Worm (Caenorhabditis elegans) whole organism, young adult: ENCODE measurements around the gene unc-50.

ENCODE experiments used
- B0019.2 ChIP-seq: fragments of 200-800 bp; sonication (Bioruptor generic); conservative IDR thresholded peaks from 2 replicates; pipeline ENCODE4 v1.3.6; 2022; ENCODE audit warnings: missing genetic modification reagents, missing genetic modification characterization, missing compliant biosample characterization
- B0336.3 ChIP-seq: fragments of 200-800 bp; sonication (Bioruptor generic); IDR thresholded peaks from 2 replicates; pipeline ENCODE4 v1.3.6; 2022; ENCODE audit warnings: missing genetic modification characterization, missing compliant biosample characterization
- F22D6.2 ChIP-seq: sonication (generic microtip); optimal IDR thresholded peaks from 2 replicates; lab custom pipeline; 2016; ENCODE audit warnings: mild to moderate bottlenecking, missing genetic modification characterization, missing compliant biosample characterization
- F23B12.7 ChIP-seq: sonication (generic microtip); optimal IDR thresholded peaks from 2 replicates; lab custom pipeline; 2017; ENCODE audit warnings: missing genetic modification characterization, mild to moderate bottlenecking, missing compliant biosample characterization, antibody characterized with exemption, moderate library complexity; ENCODE audit not compliant: insufficient read depth
- F33H1.4 ChIP-seq: fragments of 200-800 bp; sonication (Bioruptor generic); IDR thresholded peaks from 2 replicates; pipeline ENCODE4 v1.3.6; 2022; ENCODE audit warnings: missing genetic modification reagents, missing genetic modification characterization, missing compliant biosample characterization
- F49E8.2 ChIP-seq: sonication (generic microtip); optimal IDR thresholded peaks from 3 replicates; lab custom pipeline; 2017; ENCODE audit warnings: missing genetic modification characterization, mild to moderate bottlenecking, missing compliant biosample characterization, antibody characterized with exemption, moderate library complexity; ENCODE audit not compliant: insufficient read depth
- F52B5.7 ChIP-seq: sonication (generic microtip); optimal IDR thresholded peaks from 2 replicates; lab custom pipeline; 2016; ENCODE audit warnings: mild to moderate bottlenecking, missing genetic modification characterization, missing compliant biosample characterization
- F57C9.4 ChIP-seq: sonication (generic microtip); optimal IDR thresholded peaks from 2 replicates; lab custom pipeline; 2017; ENCODE audit warnings: mild to moderate bottlenecking, missing genetic modification characterization, missing compliant biosample characterization
- K11D2.4 ChIP-seq: fragments of 200-800 bp; sonication (Bioruptor generic); IDR thresholded peaks from 2 replicates; pipeline ENCODE4 v1.3.6; 2022; ENCODE audit warnings: missing genetic modification reagents, missing genetic modification characterization, missing compliant biosample characterization
- K12H6.12 ChIP-seq: fragments of 200-800 bp; sonication (Bioruptor generic); optimal IDR thresholded peaks from 2 replicates; lab custom pipeline; 2018; ENCODE audit warnings: mild to moderate bottlenecking, missing genetic modification characterization, missing compliant biosample characterization
- Y67H2A.10 ChIP-seq: fragments of 200-800 bp; sonication (Bioruptor generic); conservative IDR thresholded peaks from 2 replicates; pipeline ENCODE4 v1.3.6; 2022; ENCODE audit warnings: missing genetic modification reagents, missing genetic modification characterization, missing compliant biosample characterization
- Y79H2A.3 ChIP-seq: fragments of 200-800 bp; sonication (Bioruptor generic); conservative IDR thresholded peaks from 2 replicates; pipeline ENCODE4 v1.3.6; 2022; ENCODE audit warnings: missing genetic modification reagents, missing genetic modification characterization, missing compliant biosample characterization
- akir-1 ChIP-seq: fragments of 200-800 bp; sonication (Bioruptor generic); optimal IDR thresholded peaks from 2 replicates; lab custom pipeline; 2018; ENCODE audit warnings: mild to moderate bottlenecking, missing genetic modification characterization, moderate library complexity, missing compliant biosample characterization
- ama-1 ChIP-seq, 3 experiments: fragments of 150-350 bp in 1 of 3; sonication (generic microtip) in 2 of 3; optimal IDR thresholded peaks; 2 replicates each; lab custom pipeline; 2014 to 2018; ENCODE audit warnings: missing biosample characterization in 2 of 3, missing genetic modification characterization in 2 of 3, missing genetic modification reagents in 2 of 3
- aptf-2 ChIP-seq: fragments of 200-800 bp; sonication (Bioruptor generic); conservative IDR thresholded peaks from 2 replicates; pipeline ENCODE4 v1.3.6; 2022; ENCODE audit warnings: missing genetic modification reagents, missing genetic modification characterization, missing compliant biosample characterization
- attf-3 ChIP-seq: fragments of 200-800 bp; sonication (Bioruptor generic); conservative IDR thresholded peaks from 2 replicates; pipeline ENCODE4 v1.3.6; 2022; ENCODE audit warnings: missing genetic modification reagents, missing genetic modification characterization, missing compliant biosample characterization
- attf-6 ChIP-seq: fragments of 200-800 bp; sonication (Bioruptor generic); IDR thresholded peaks from 2 replicates; pipeline ENCODE4 v1.3.6; 2022; ENCODE audit warnings: missing genetic modification reagents, missing genetic modification characterization, missing compliant biosample characterization
- bed-2 ChIP-seq: fragments of 200-800 bp; sonication (Bioruptor generic); IDR thresholded peaks from 2 replicates; pipeline ENCODE4 v1.3.6; 2022; ENCODE audit warnings: missing genetic modification reagents, missing genetic modification characterization, missing compliant biosample characterization
- ceh-27 ChIP-seq: fragments of 200-800 bp; sonication (Bioruptor generic); optimal IDR thresholded peaks from 2 replicates; lab custom pipeline; 2018; ENCODE audit warnings: mild to moderate bottlenecking, missing genetic modification characterization, moderate library complexity, missing compliant biosample characterization
- ceh-40 ChIP-seq: fragments of 200-800 bp; sonication (Bioruptor generic); IDR thresholded peaks from 2 replicates; pipeline ENCODE4 v1.3.6; 2022; ENCODE audit warnings: missing genetic modification characterization, missing compliant biosample characterization
- chd-7 ChIP-seq: sonication (generic microtip); optimal IDR thresholded peaks from 2 replicates; lab custom pipeline; 2016; ENCODE audit warnings: mild to moderate bottlenecking, missing genetic modification characterization, moderate library complexity, missing compliant biosample characterization
- dpff-1 ChIP-seq: sonication (generic microtip); optimal IDR thresholded peaks from 2 replicates; lab custom pipeline; 2017; ENCODE audit warnings: mild to moderate bottlenecking, missing genetic modification characterization, missing compliant biosample characterization
- dpl-1 ChIP-seq: fragments of 150-350 bp; optimal IDR thresholded peaks from 2 replicates; lab custom pipeline; 2014; ENCODE audit warnings: missing biosample characterization, missing genetic modification reagents, missing genetic modification characterization
- efl-1 ChIP-seq: fragments of 150-350 bp; optimal IDR thresholded peaks from 2 replicates; lab custom pipeline; 2014; ENCODE audit warnings: missing biosample characterization, missing genetic modification reagents, missing genetic modification characterization
- egrh-3 ChIP-seq: fragments of 200-800 bp; sonication (Bioruptor generic); IDR thresholded peaks from 2 replicates; pipeline ENCODE4 v1.3.6; 2022; ENCODE audit warnings: missing genetic modification reagents, missing genetic modification characterization, missing compliant biosample characterization
- fkh-3 ChIP-seq: sonication (generic microtip); optimal IDR thresholded peaks from 2 replicates; lab custom pipeline; 2016; ENCODE audit warnings: mild to moderate bottlenecking, missing genetic modification characterization, missing compliant biosample characterization
- gei-17 ChIP-seq: fragments of 200-800 bp; sonication (Bioruptor generic); optimal IDR thresholded peaks from 2 replicates; lab custom pipeline; 2018; ENCODE audit warnings: mild to moderate bottlenecking, missing genetic modification characterization, missing compliant biosample characterization
- lin-40 ChIP-seq: sonication (generic microtip); optimal IDR thresholded peaks from 2 replicates; lab custom pipeline; 2016; ENCODE audit warnings: missing genetic modification characterization, mild to moderate bottlenecking, missing compliant biosample characterization, missing genotype, missing genetic modification reagents
- lin-54 ChIP-seq: fragments of 200-800 bp; sonication (Bioruptor generic); optimal IDR thresholded peaks from 2 replicates; lab custom pipeline; 2018; ENCODE audit warnings: mild to moderate bottlenecking, missing genetic modification characterization, missing compliant biosample characterization
- madf-8 ChIP-seq: fragments of 200-800 bp; sonication (Bioruptor generic); conservative IDR thresholded peaks from 2 replicates; pipeline ENCODE4 v1.3.6; 2022; ENCODE audit warnings: missing genetic modification reagents, missing genetic modification characterization, missing compliant biosample characterization
- nfya-2 ChIP-seq: fragments of 200-800 bp; sonication (Bioruptor generic); IDR thresholded peaks from 2 replicates; pipeline ENCODE4 v1.3.6; 2022; ENCODE audit warnings: missing genetic modification reagents, missing genetic modification characterization, missing compliant biosample characterization
- nfyb-1 ChIP-seq: fragments of 200-800 bp; sonication (Bioruptor generic); IDR thresholded peaks from 2 replicates; pipeline ENCODE4 v1.3.6; 2022; ENCODE audit warnings: missing genetic modification reagents, missing genetic modification characterization, missing compliant biosample characterization
- nhr-27 ChIP-seq: fragments of 200-800 bp; sonication (Bioruptor generic); optimal IDR thresholded peaks from 2 replicates; lab custom pipeline; 2018; ENCODE audit warnings: mild to moderate bottlenecking, missing genetic modification characterization, moderate library complexity, missing compliant biosample characterization
- nhr-80 ChIP-seq: sonication (generic microtip); optimal IDR thresholded peaks from 2 replicates; lab custom pipeline; 2016; ENCODE audit warnings: missing genetic modification characterization, missing compliant biosample characterization
- repo-1 ChIP-seq: sonication (generic microtip); optimal IDR thresholded peaks from 2 replicates; lab custom pipeline; 2017; ENCODE audit warnings: mild to moderate bottlenecking, missing genetic modification characterization, missing compliant biosample characterization
- tbx-9 ChIP-seq: sonication (generic microtip); optimal IDR thresholded peaks from 2 replicates; lab custom pipeline; 2016; ENCODE audit warnings: borderline replicate concordance, missing genetic modification characterization, inconsistent platforms, missing compliant biosample characterization
- tlf-1 ChIP-seq: fragments of 200-800 bp; sonication (Bioruptor generic); optimal IDR thresholded peaks from 2 replicates; lab custom pipeline; 2018; ENCODE audit warnings: mild to moderate bottlenecking, missing genetic modification characterization, missing compliant biosample characterization
- zfh-2 ChIP-seq: fragments of 200-800 bp; sonication (Bioruptor generic); conservative IDR thresholded peaks from 2 replicates; pipeline ENCODE4 v1.3.6; 2022; ENCODE audit warnings: missing genetic modification reagents, missing genetic modification characterization, missing compliant biosample characterization

Gene unc-50

DNA sequence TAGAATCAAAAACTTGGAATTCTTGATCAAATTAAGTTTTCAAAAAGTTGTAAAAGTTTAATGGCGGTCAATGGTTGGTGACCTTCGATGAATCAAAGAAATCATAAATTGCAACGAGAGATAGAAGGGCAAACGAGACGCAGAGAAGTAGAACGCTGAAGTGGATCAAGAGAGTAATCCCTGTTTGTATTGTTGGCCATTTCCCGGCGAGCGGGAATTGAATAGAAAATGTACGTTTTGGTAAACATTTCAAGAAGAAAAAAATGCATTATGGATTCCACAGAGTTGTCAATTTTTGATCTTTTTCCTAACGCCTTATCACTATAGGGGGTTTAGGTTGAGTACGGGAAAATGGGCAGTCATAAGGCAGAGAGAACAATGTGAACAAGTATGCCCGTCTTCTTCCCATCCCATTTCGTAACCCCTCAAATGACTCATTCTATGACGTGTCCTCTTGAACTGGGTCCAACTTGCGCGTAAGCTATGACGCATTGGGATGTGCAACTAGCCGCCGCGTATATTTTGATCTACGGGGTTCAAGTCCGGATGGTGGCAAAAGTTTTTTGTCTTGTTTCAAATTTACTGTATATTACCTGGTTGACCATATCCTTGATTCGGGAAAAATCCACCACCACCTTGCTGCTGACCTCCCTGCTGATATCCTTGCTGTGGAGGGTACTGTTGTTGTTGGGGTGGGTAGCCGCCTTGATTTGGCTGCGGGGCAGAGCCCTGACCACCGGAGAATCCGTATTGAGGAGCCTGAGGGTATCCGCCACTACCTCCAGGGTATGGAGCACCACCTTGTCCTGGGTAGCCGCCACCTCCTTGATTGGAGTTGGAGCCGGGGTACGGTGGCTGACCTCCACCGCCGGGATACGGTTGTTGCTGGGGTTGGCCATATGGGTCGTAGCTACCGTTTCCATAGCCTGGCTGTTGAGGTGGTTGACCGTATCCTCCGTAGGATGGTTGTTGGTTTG lies 10.9 kb upstream of the unc-50 start (continued):
- TF ChIP-seq ama-1 (optimal IDR thresholded peaks at IDR 0.05; lab: Kevin White, UChicago) (no peak), ama-1 (GFP tag; optimal IDR thresholded peaks at IDR 0.05; lab: Kevin White, UChicago) (no peak), akir-1 (GFP tag; lab: Kevin White, UChicago) (no peak), aptf-2 (GFP tag; lab: Robert Waterston, UW) (no peak), K12H6.12 (tag; lab: Kevin White, UChicago) (no peak), F52B5.7 (tag; lab: Kevin White, UChicago) (no peak), B0336.3 (GFP tag; lab: Robert Waterston, UW) (no peak), gei-17 (GFP tag; lab: Kevin White, UChicago) (no peak), tbx-9 (peak; percentile 77), chd-7 (tag; lab: Kevin White, UChicago) (peak; percentile 16), repo-1 (tag; lab: Kevin White, UChicago) (no peak), bed-2 (no peak), F49E8.2 (tag; lab: Kevin White, UChicago) (no peak), ceh-40 (GFP tag; lab: Robert Waterston, UW) (no peak), F23B12.7 (no peak), nhr-27 (tag; lab: Kevin White, UChicago) (no peak), attf-6 (no peak), lin-40 (tag; lab: Kevin White, UChicago) (no peak), K11D2.4 (GFP tag; lab: Robert Waterston, UW) (no peak), ceh-27 (GFP tag; lab: Kevin White, UChicago) (no peak), dpff-1 (tag; lab: Kevin White, UChicago) (no peak), F22D6.2 (tag; lab: Kevin White, UChicago) (no peak), efl-1 (peak; percentile 51), Y67H2A.10 (GFP tag; lab: Robert Waterston, UW) (no peak), lin-54 (GFP tag; lab: Kevin White, UChicago) (no peak), attf-3 (GFP tag; lab: Robert Waterston, UW) (no peak)

- TF ChIP-seq B0019.2 (GFP tag; lab: Robert Waterston, UW) (no peak), fkh-3 (tag; lab: Kevin White, UChicago) (no peak), zfh-2 (GFP tag; lab: Robert Waterston, UW) (peak; percentile 83), dpl-1 (GFP tag; lab: Kevin White, UChicago) (no peak), nfyb-1 (GFP tag; lab: Robert Waterston, UW) (0 out of 2 replicates have a peak, but pooled peaks have one; percentile 20), nhr-80 (tag; lab: Kevin White, UChicago) (no peak), egrh-3 (GFP tag; lab: Robert Waterston, UW) (peak; percentile 26; the same call in 1 of the 2 replicates), ama-1 (optimal IDR thresholded peaks at IDR 0.05; lab: Kevin White, UChicago) (no peak), ama-1 (GFP tag; optimal IDR thresholded peaks at IDR 0.05; lab: Kevin White, UChicago) (no peak)
Observed at ce11 chrIII:10326327-10326726, 8.4 kb upstream of the unc-50 start.

- TF ChIP-seq aptf-2 (GFP tag; lab: Robert Waterston, UW), result no peak
- no peak for TF ChIP-seq nfya-2 (GFP tag; lab: Robert Waterston, UW)
- no peak for TF ChIP-seq tlf-1 (GFP tag; lab: Kevin White, UChicago)
- no peak for TF ChIP-seq nhr-80 (tag; lab: Kevin White, UChicago)
- TF ChIP-seq F33H1.4 (GFP tag; lab: Robert Waterston, UW), result no peak
- no peak for TF ChIP-seq ama-1 (optimal IDR thresholded peaks at IDR 0.05; lab: Kevin White, UChicago)
- TF ChIP-seq ama-1 (GFP tag; optimal IDR thresholded peaks at IDR 0.05; lab: Kevin White, UChicago), result no peak
- TF ChIP-seq F57C9.4, result no peak
- no peak for TF ChIP-seq madf-8
- no peak for TF ChIP-seq Y79H2A.3 (GFP tag; lab: Robert Waterston, UW)
- TF ChIP-seq, all 124 proteins: peak for 0
Observed at ce11 chrIII:10320788-10321187, 2.8 kb upstream of the unc-50 start, which contains the start of gene sas-7. TSS of gene sas-7 (plus strand) at chrIII:10321019.
